Fruit fly (Drosophila melanogaster) whole organism, embryonic: ENCODE results near the gene Atac2.

Source experiments
- Antp ChIP-seq: fragments of 200-800 bp; sonication (Bioruptor generic); optimal IDR thresholded peaks from 3 replicates; lab custom pipeline; 2016; ENCODE audit warnings: missing biosample characterization, missing genetic modification characterization
- Atf3 ChIP-seq: fragments of 200-800 bp; sonication (Bioruptor generic); optimal IDR thresholded peaks from 3 replicates; lab custom pipeline; 2016; ENCODE audit warnings: missing biosample characterization, missing genetic modification characterization
- B-H1 ChIP-seq: fragments of 200-800 bp; sonication (Bioruptor generic); IDR thresholded peaks from 3 replicates; pipeline ENCODE4 v1.3.6; 2022; ENCODE audit warnings: missing biosample characterization, missing genetic modification characterization
- BtbVII ChIP-seq: fragments of 200-800 bp; sonication (Bioruptor generic); optimal IDR thresholded peaks from 3 replicates; lab custom pipeline; 2017; ENCODE audit warnings: missing biosample characterization, mild to moderate bottlenecking, missing genetic modification characterization
- CG10147 ChIP-seq: fragments of 200-800 bp; sonication (Bioruptor generic); optimal IDR thresholded peaks from 2 replicates; lab custom pipeline; 2019; ENCODE audit warnings: missing biosample characterization, mild to moderate bottlenecking, missing genetic modification characterization, moderate library complexity
- CG10267 ChIP-seq: fragments of 200-800 bp; sonication (Bioruptor generic); optimal IDR thresholded peaks from 2 replicates; lab custom pipeline; 2018; ENCODE audit warnings: missing biosample characterization, mild to moderate bottlenecking, missing genetic modification characterization, moderate library complexity
- CG10321 ChIP-seq: fragments of 200-800 bp; sonication (Bioruptor generic); IDR thresholded peaks from 2 replicates; pipeline ENCODE4 v1.3.6; 2022; ENCODE audit warnings: missing biosample characterization, missing genetic modification characterization
- CG10979 ChIP-seq: fragments of 200-800 bp; sonication (Bioruptor generic); optimal IDR thresholded peaks from 2 replicates; lab custom pipeline; 2018; ENCODE audit warnings: missing biosample characterization, mild to moderate bottlenecking, missing genetic modification characterization, moderate library complexity
- CG11456 ChIP-seq: fragments of 200-800 bp; sonication (Bioruptor generic); IDR thresholded peaks from 3 replicates; pipeline ENCODE4 v1.3.6; 2022; ENCODE audit warnings: missing biosample characterization, missing genetic modification characterization
- CG12769 ChIP-seq: fragments of 200-800 bp; sonication (Bioruptor generic); optimal IDR thresholded peaks from 2 replicates; lab custom pipeline; 2019; ENCODE audit warnings: missing biosample characterization, mild to moderate bottlenecking, missing genetic modification characterization, moderate library complexity
- CG14860 ChIP-seq: fragments of 200-800 bp; sonication (Bioruptor generic); IDR thresholded peaks from 3 replicates; pipeline ENCODE4 v1.3.6; 2022; ENCODE audit warnings: missing biosample characterization, missing genetic modification characterization; ENCODE audit not compliant: partially characterized antibody
- CG1603 ChIP-seq: fragments of 200-800 bp; sonication (Bioruptor generic); optimal IDR thresholded peaks from 2 replicates; lab custom pipeline; 2019; ENCODE audit warnings: missing biosample characterization, mild to moderate bottlenecking, missing genetic modification characterization, moderate library complexity
- CG17361 ChIP-seq: fragments of 200-800 bp; sonication (Bioruptor generic); IDR thresholded peaks from 3 replicates; pipeline ENCODE4 v1.3.6; 2022; ENCODE audit warnings: missing biosample characterization, missing genetic modification characterization
- CG17829 ChIP-seq: fragments of 200-800 bp; optimal IDR thresholded peaks from 2 replicates; lab custom pipeline; 2019; ENCODE audit warnings: missing biosample characterization, mild to moderate bottlenecking, missing genetic modification characterization, moderate library complexity
- CG18619 ChIP-seq: fragments of 200-800 bp; sonication (Bioruptor generic); optimal IDR thresholded peaks from 3 replicates; lab custom pipeline; 2017; ENCODE audit warnings: missing biosample characterization, mild to moderate bottlenecking, missing genetic modification characterization
- CG2712 ChIP-seq: fragments of 200-800 bp; optimal IDR thresholded peaks from 3 replicates; lab custom pipeline; 2019; ENCODE audit warnings: missing biosample characterization, mild to moderate bottlenecking, missing genetic modification characterization, moderate library complexity
- CG3065 ChIP-seq: fragments of 200-800 bp; sonication (Bioruptor generic); optimal IDR thresholded peaks from 2 replicates; lab custom pipeline; 2016; ENCODE audit warnings: missing biosample characterization, missing genetic modification characterization
- CG31365 ChIP-seq: fragments of 200-800 bp; sonication (Bioruptor generic); optimal IDR thresholded peaks from 2 replicates; lab custom pipeline; 2018; ENCODE audit warnings: missing biosample characterization, mild to moderate bottlenecking, missing genetic modification characterization
- CG33557 ChIP-seq: fragments of 200-800 bp; sonication (Bioruptor generic); optimal IDR thresholded peaks from 2 replicates; lab custom pipeline; 2019; ENCODE audit warnings: missing biosample characterization, mild to moderate bottlenecking, missing genetic modification characterization, moderate library complexity
- CG4328 ChIP-seq: fragments of 200-800 bp; sonication (Bioruptor generic); optimal IDR thresholded peaks from 3 replicates; lab custom pipeline; 2017; ENCODE audit warnings: missing biosample characterization, missing genetic modification reagents, missing genetic modification characterization
- CG4707 ChIP-seq: fragments of 200-800 bp; sonication (Bioruptor generic); optimal IDR thresholded peaks from 2 replicates; lab custom pipeline; 2018; ENCODE audit warnings: missing biosample characterization, mild to moderate bottlenecking, missing genetic modification characterization, moderate library complexity
- CG5953 ChIP-seq: fragments of 200-800 bp; sonication (Bioruptor generic); IDR thresholded peaks from 2 replicates; pipeline ENCODE4 v1.3.6; 2022; ENCODE audit warnings: missing biosample characterization, missing genetic modification characterization
- CG6854 ChIP-seq: fragments of 200-800 bp; sonication (Bioruptor generic); optimal IDR thresholded peaks from 3 replicates; lab custom pipeline; 2017; ENCODE audit warnings: missing biosample characterization, mild to moderate bottlenecking, missing genetic modification characterization
- CG7271 ChIP-seq: fragments of 200-800 bp; sonication (Bioruptor generic); optimal IDR thresholded peaks from 2 replicates; lab custom pipeline; 2018; ENCODE audit warnings: missing biosample characterization, mild to moderate bottlenecking, missing genetic modification characterization, moderate library complexity
- CG8359 ChIP-seq: fragments of 200-800 bp; sonication (Bioruptor generic); optimal IDR thresholded peaks from 2 replicates; lab custom pipeline; 2017; ENCODE audit warnings: missing biosample characterization, mild to moderate bottlenecking, missing genetic modification characterization, borderline replicate concordance
- CG8944 ChIP-seq: fragments of 200-800 bp; sonication (Bioruptor generic); optimal IDR thresholded peaks from 3 replicates; lab custom pipeline; 2016; ENCODE audit warnings: missing biosample characterization, missing genetic modification characterization
- CG9932 ChIP-seq: fragments of 200-800 bp; sonication (Bioruptor generic); IDR thresholded peaks from 2 replicates; pipeline ENCODE4 v1.3.6; 2022; ENCODE audit warnings: missing biosample characterization, missing genetic modification characterization
- D ChIP-seq, 2 experiments: fragments of 200-800 bp in 1 of 2; fragments of >200 bp in 1 of 2; sonication (Bioruptor generic) in 1 of 2; optimal IDR thresholded peaks; 2 replicates in 1 of 2; 3 replicates in 1 of 2; lab custom pipeline; 2017; ENCODE audit warnings: mild to moderate bottlenecking in 1 of 2, missing biosample characterization in 1 of 2, missing genetic modification characterization in 1 of 2, missing genetic modification reagents in 1 of 2
- Hey ChIP-seq: fragments of 200-800 bp; sonication (Bioruptor generic); optimal IDR thresholded peaks from 3 replicates; lab custom pipeline; 2018; ENCODE audit warnings: missing biosample characterization, mild to moderate bottlenecking, missing genetic modification characterization
- Hmx ChIP-seq: fragments of 200-800 bp; sonication (Bioruptor generic); optimal IDR thresholded peaks from 2 replicates; lab custom pipeline; 2016; ENCODE audit warnings: missing biosample characterization, missing genetic modification characterization
- MTF-1 ChIP-seq: fragments of 200-800 bp; sonication (Bioruptor generic); optimal IDR thresholded peaks from 2 replicates; lab custom pipeline; 2018; ENCODE audit warnings: missing biosample characterization, mild to moderate bottlenecking, missing genetic modification characterization, borderline replicate concordance
- Max ChIP-seq: fragments of 200-800 bp; sonication (Bioruptor generic); optimal IDR thresholded peaks from 2 replicates; lab custom pipeline; 2016; ENCODE audit warnings: missing biosample characterization, mild to moderate bottlenecking, missing genetic modification characterization
- Ravus ChIP-seq: fragments of 200-800 bp; sonication (Bioruptor generic); IDR thresholded peaks from 2 replicates; pipeline ENCODE4 v1.3.6; 2022; ENCODE audit warnings: missing biosample characterization, missing genetic modification characterization
- Six4 ChIP-seq: fragments of 200-800 bp; sonication (Bioruptor generic); optimal IDR thresholded peaks from 2 replicates; lab custom pipeline; 2016; ENCODE audit warnings: missing biosample characterization, missing genetic modification characterization
- Spps ChIP-seq: fragments of 200-800 bp; sonication (Bioruptor generic); optimal IDR thresholded peaks from 2 replicates; lab custom pipeline; 2018; ENCODE audit warnings: missing biosample characterization, mild to moderate bottlenecking, missing genetic modification characterization
- Usf ChIP-seq: fragments of 200-800 bp; sonication (Bioruptor generic); optimal IDR thresholded peaks from 2 replicates; lab custom pipeline; 2017; ENCODE audit warnings: missing genotype, missing biosample characterization, missing genetic modification characterization
- caup ChIP-seq: fragments of 200-800 bp; sonication (Bioruptor generic); optimal IDR thresholded peaks from 3 replicates; lab custom pipeline; 2017; ENCODE audit warnings: missing biosample characterization, mild to moderate bottlenecking, missing genetic modification characterization, moderate library complexity; ENCODE audit not compliant: severe bottlenecking
- chinmo ChIP-seq: fragments of 200-800 bp; sonication (Bioruptor generic); IDR thresholded peaks from 4 replicates; pipeline ENCODE4 v1.3.6; 2022; ENCODE audit warnings: missing biosample characterization, missing genetic modification characterization; ENCODE audit not compliant: partially characterized antibody
- ci ChIP-seq: fragments of 200-800 bp; sonication (Bioruptor generic); IDR thresholded peaks from 3 replicates; pipeline ENCODE4 v1.3.6; 2022; ENCODE audit warnings: missing biosample characterization, missing genetic modification characterization
- crc ChIP-seq: fragments of 200-800 bp; sonication (Bioruptor generic); optimal IDR thresholded peaks from 2 replicates; lab custom pipeline; 2016; ENCODE audit warnings: missing biosample characterization, missing genetic modification characterization
- disco-r ChIP-seq: fragments of 200-800 bp; sonication (Bioruptor generic); optimal IDR thresholded peaks from 2 replicates; lab custom pipeline; 2016; ENCODE audit warnings: missing biosample characterization, missing genetic modification characterization
- hth ChIP-seq: fragments of >200 bp; optimal IDR thresholded peaks from 2 replicates; lab custom pipeline; 2017; ENCODE audit warnings: inconsistent platforms
- nerfin-1 ChIP-seq: fragments of 200-800 bp; sonication (Bioruptor generic); optimal IDR thresholded peaks from 3 replicates; lab custom pipeline; 2019; ENCODE audit warnings: missing biosample characterization, mild to moderate bottlenecking, missing genetic modification characterization, moderate library complexity
- seq ChIP-seq: fragments of 200-800 bp; sonication (Bioruptor generic); IDR thresholded peaks from 2 replicates; pipeline ENCODE4 v1.3.6; 2022; ENCODE audit warnings: missing biosample characterization, missing genetic modification characterization
- so ChIP-seq: fragments of 200-800 bp; sonication (Bioruptor generic); IDR thresholded peaks from 3 replicates; pipeline ENCODE4 v1.3.6; 2022; ENCODE audit warnings: missing biosample characterization, missing genetic modification characterization
- sqz ChIP-seq: fragments of 200-800 bp; sonication (Bioruptor generic); optimal IDR thresholded peaks from 3 replicates; lab custom pipeline; 2018; ENCODE audit warnings: missing biosample characterization, mild to moderate bottlenecking, missing genetic modification characterization
- toy ChIP-seq: fragments of 200-800 bp; sonication (Bioruptor generic); IDR thresholded peaks from 2 replicates; pipeline ENCODE4 v1.3.6; 2022; ENCODE audit warnings: missing biosample characterization, missing genetic modification characterization
- unc-4 ChIP-seq: fragments of 200-800 bp; sonication (Bioruptor generic); IDR thresholded peaks from 2 replicates; pipeline ENCODE4 v1.3.6; 2022; ENCODE audit warnings: missing biosample characterization, missing genetic modification characterization; ENCODE audit not compliant: partially characterized antibody
- wdn ChIP-seq: fragments of 200-800 bp; sonication (Bioruptor generic); IDR thresholded peaks from 2 replicates; pipeline ENCODE4 v1.3.6; 2022; ENCODE audit warnings: missing biosample characterization, missing genetic modification characterization

The Atac2 gene

dm6 chr2L:18617003-18617402, 5.0 kb upstream of the Atac2 start, which contains the start of gene MESR3 (continued):
- TF ChIP-seq Usf (GFP tag; lab: Kevin White, UChicago) (no peak), CG17829 (peak; percentile 89), toy (no peak), CG10147 (GFP tag; lab: Kevin White, UChicago) (peak; percentile 66), Atf3 (GFP tag; lab: Kevin White, UChicago) (no peak), CG5953 (peak; percentile 44; the same call in 1 of the 2 replicates), sqz (GFP tag; lab: Kevin White, UChicago) (no peak), MTF-1 (GFP tag; lab: Kevin White, UChicago) (peak; percentile 57), CG18619 (GFP tag; lab: Kevin White, UChicago) (peak; percentile 70), Hmx (GFP tag; lab: Kevin White, UChicago) (no peak), CG10267 (tag; lab: Kevin White, UChicago) (peak; percentile 75), Spps (tag; lab: Kevin White, UChicago) (peak; percentile 33), crc (GFP tag; lab: Kevin White, UChicago) (no peak), caup (peak; percentile 64), CG17361 (peak; percentile 88), CG6854 (GFP tag; lab: Kevin White, UChicago) (peak; percentile 75), CG10979 (tag; lab: Kevin White, UChicago) (peak; percentile 72), Max (GFP tag; lab: Kevin White, UChicago) (no peak), CG7271 (tag; lab: Kevin White, UChicago) (peak; percentile 58), CG8359 (GFP tag; lab: Kevin White, UChicago) (peak; percentile 39), CG10321 (GFP tag; lab: Robert Waterston, UW) (peak; percentile 26; the same call in 1 of the 2 replicates), D (optimal IDR thresholded peaks at IDR 0.05; lab: Kevin White, UChicago) (no peak), D (GFP tag; optimal IDR thresholded peaks at IDR 0.05; lab: Kevin White, UChicago) (peak; percentile 39), Hey (tag; lab: Kevin White, UChicago) (peak; percentile 28), Six4 (GFP tag; lab: Kevin White, UChicago) (peak; percentile 65), CG14860 (GFP tag; lab: Robert Waterston, UW) (no peak), CG1603 (tag; lab: Kevin White, UChicago) (no peak), Ravus (no peak; the same call in 1 of the 2 replicates), CG4707 (GFP tag; lab: Kevin White, UChicago) (peak; percentile 48), chinmo (peak; percentile 80; the same call in 2 of the 4 replicates), unc-4 (GFP tag; lab: Robert Waterston, UW) (no peak), ci (GFP tag; lab: Robert Waterston, UW) (peak; percentile 85), CG3065 (GFP tag; lab: Kevin White, UChicago) (no peak), nerfin-1 (tag; lab: Kevin White, UChicago) (peak; percentile 66), so (GFP tag; lab: Robert Waterston, UW) (peak; percentile 68), Antp (GFP tag; lab: Kevin White, UChicago) (peak; percentile 19), wdn (GFP tag; lab: Robert Waterston, UW) (no peak), CG4328 (GFP tag; lab: Kevin White, UChicago) (peak; percentile 66), CG11456 (no peak), disco-r (GFP tag; lab: Kevin White, UChicago) (no peak), hth (lab: Kevin White, UChicago) (no peak), seq (peak; percentile 18; the same call in 1 of the 2 replicates), CG8944 (GFP tag; lab: Kevin White, UChicago) (no peak), CG33557 (GFP tag; lab: Kevin White, UChicago) (peak; percentile 17), CG9932 (GFP tag; lab: Robert Waterston, UW) (peak; percentile 53), CG2712 (tag; lab: Kevin White, UChicago) (peak; percentile 91), CG31365 (tag; lab: Kevin White, UChicago) (peak; percentile 45), CG12769 (tag; lab: Kevin White, UChicago) (no peak), BtbVII (peak; percentile 66), B-H1 (peak; percentile 70; the same call in 1 of the 3 replicates)
